Fruit fly (Drosophila melanogaster): ENCODE results near the gene CG2182.

CG2182 gene

dm6 chr3R:5705469-5706067, 45.9 kb upstream of the CG2182 start (continued):
- TF ChIP-seq esn (GFP tag; optimal IDR thresholded peaks at IDR 0.05), result no peak
- TF ChIP-seq CG15336 (GFP tag; IDR thresholded peaks at IDR 0.05), result peak; percentile 82
- no peak for TF ChIP-seq CG1621 (tag; optimal IDR thresholded peaks at IDR 0.05)
- peak; percentile 28 for TF ChIP-seq spab (GFP tag; optimal IDR thresholded peaks at IDR 0.05)
- TF ChIP-seq dsx (GFP tag; optimal IDR thresholded peaks at IDR 0.05; ENCODE audit: poor library complexity, severe bottlenecking), result no peak
- peak; percentile 39; the same call in 1 of the 3 replicates for TF ChIP-seq CG6163 (GFP tag; IDR thresholded peaks at IDR 0.05)
- peak; percentile 24 for TF ChIP-seq CG10631 (GFP tag; optimal IDR thresholded peaks at IDR 0.05)
- TF ChIP-seq fd85E (GFP tag; optimal IDR thresholded peaks at IDR 0.05), result no peak
- TF ChIP-seq CG8632 (GFP tag; optimal IDR thresholded peaks at IDR 0.05), result peak; percentile 18
- no peak for TF ChIP-seq CG9139 (GFP tag; optimal IDR thresholded peaks at IDR 0.05)
- peak; percentile 18 for TF ChIP-seq Met (GFP tag; optimal IDR thresholded peaks at IDR 0.05)
- TF ChIP-seq Gug (GFP tag; IDR thresholded peaks at IDR 0.05), result peak; percentile 35; the same call in 1 of the 2 replicates

- TF ChIP-seq pdm3 (GFP tag; optimal IDR thresholded peaks at IDR 0.05) (no peak), CG34406 (GFP tag; optimal IDR thresholded peaks at IDR 0.05) (no peak), CG6276 (GFP tag; optimal IDR thresholded peaks at IDR 0.05) (no peak), CG8632 (GFP tag; optimal IDR thresholded peaks at IDR 0.05) (no peak), CG11762 (GFP tag; optimal IDR thresholded peaks at IDR 0.05; ENCODE audit: insufficient read depth) (no peak), Hr38 (GFP tag; optimal IDR thresholded peaks at IDR 0.05) (no peak), CG10669 (GFP tag; optimal IDR thresholded peaks at IDR 0.05) (no peak), CG31627 (GFP tag; optimal IDR thresholded peaks at IDR 0.05) (no peak), CG6854 (GFP tag; optimal IDR thresholded peaks at IDR 0.05) (no peak), CG6808 (GFP tag; optimal IDR thresholded peaks at IDR 0.05) (no peak), net (GFP tag; optimal IDR thresholded peaks at IDR 0.05) (no peak), Eip93F (GFP tag; optimal IDR thresholded peaks at IDR 0.05) (no peak), CG7368 (GFP tag; optimal IDR thresholded peaks at IDR 0.05) (no peak), fd85E (GFP tag; optimal IDR thresholded peaks at IDR 0.05) (no peak)
These were observed 45.3 kb upstream of the CG2182 start for dm6 chr3R:5704982-5705381.

dm6 chr3R:5701104-5701503, 41.4 kb upstream of the CG2182 start:
- TF ChIP-seq CG6276 (GFP tag; optimal IDR thresholded peaks at IDR 0.05) (peak; percentile 15), Eip78C (GFP tag) (peak; percentile 36), CG10631 (GFP tag; optimal IDR thresholded peaks at IDR 0.05) (no peak), svp (GFP tag) (peak; percentile 46)

dm6 chr3R:5696384-5696783, 36.7 kb upstream of the CG2182 start:
- TF ChIP-seq CG32006 (GFP tag; optimal IDR thresholded peaks at IDR 0.05) (no peak), CG31627 (GFP tag; optimal IDR thresholded peaks at IDR 0.05) (no peak), CG6792 (GFP tag; optimal IDR thresholded peaks at IDR 0.05) (no peak), ss (GFP tag; optimal IDR thresholded peaks at IDR 0.05) (peak; percentile 17 to 39), CG9139 (GFP tag; optimal IDR thresholded peaks at IDR 0.05) (peak; percentile 15), Eip78C (GFP tag) (peak; percentile 73), svp (GFP tag) (peak; percentile 20), CG3919 (GFP tag; optimal IDR thresholded peaks at IDR 0.05) (peak; percentile 10), vri (GFP tag; optimal IDR thresholded peaks at IDR 0.05) (no peak)

dm6 chr3R:5694461-5694860, 34.7 kb upstream of the CG2182 start:
- TF ChIP-seq CG7368 (GFP tag; optimal IDR thresholded peaks at IDR 0.05) (peak; percentile 36), fkh (GFP tag; optimal IDR thresholded peaks at IDR 0.05) (no peak), acj6 (GFP tag; optimal IDR thresholded peaks at IDR 0.05) (peak; percentile 42), svp (GFP tag) (no peak), Eip93F (GFP tag; optimal IDR thresholded peaks at IDR 0.05) (no peak), CG10631 (GFP tag; optimal IDR thresholded peaks at IDR 0.05) (peak; percentile 28), CG16779 (tag; optimal IDR thresholded peaks at IDR 0.05) (peak; percentile 3), CG6276 (GFP tag; optimal IDR thresholded peaks at IDR 0.05) (peak; percentile 77), vri (GFP tag; optimal IDR thresholded peaks at IDR 0.05) (no peak), topi (GFP tag; optimal IDR thresholded peaks at IDR 0.05) (peak; percentile 41), CG11902 (GFP tag; optimal IDR thresholded peaks at IDR 0.05) (no peak), lz (GFP tag; optimal IDR thresholded peaks at IDR 0.05) (peak; percentile 17), salr (GFP tag; optimal IDR thresholded peaks at IDR 0.05) (peak; percentile 22 to 50), CG8119 (GFP tag; IDR thresholded peaks at IDR 0.05) (peak; percentile 89), CG4318 (GFP tag; optimal IDR thresholded peaks at IDR 0.05) (peak; percentile 61), ss (GFP tag; optimal IDR thresholded peaks at IDR 0.05) (no peak), CG6808 (GFP tag; optimal IDR thresholded peaks at IDR 0.05) (peak; percentile 5), Eip78C (GFP tag) (peak; percentile 80), Hr39 (GFP tag; optimal IDR thresholded peaks at IDR 0.05) (peak; percentile 29), Ets96B (tag; optimal IDR thresholded peaks at IDR 0.05) (peak; percentile 53), Ets21C (GFP tag; optimal IDR thresholded peaks at IDR 0.05) (no peak), CG34406 (GFP tag; optimal IDR thresholded peaks at IDR 0.05) (peak; percentile 34)

All from whole organism, prepupa.